Worm (Caenorhabditis elegans) whole organism, mixed stage, embryonic: ENCODE results near the gene zchc-1A.

Experiments
- lsy-2 ChIP-seq: fragments of 150-350 bp; optimal IDR thresholded peaks from 2 replicates; lab custom pipeline; 2014; ENCODE audit warnings: missing biosample characterization, missing genetic modification characterization
- nhr-28 ChIP-seq: fragments of 150-350 bp; optimal IDR thresholded peaks from 2 replicates; lab custom pipeline; 2014; ENCODE audit warnings: missing biosample characterization, missing genetic modification characterization
- snpc-4 ChIP-seq: fragments of 150-350 bp; optimal IDR thresholded peaks from 2 replicates; lab custom pipeline; 2014; ENCODE audit warnings: missing biosample characterization, missing genetic modification characterization

- no peak for TF ChIP-seq nhr-28
- TF ChIP-seq lsy-2 (tag; lab: Kevin White, UChicago): no peak
- TF ChIP-seq snpc-4 (tag; lab: Kevin White, UChicago): no peak
Observed at ce11 chrX:5213032-5213431, 38.9 kb downstream of the zchc-1A start.
